Worm (Caenorhabditis elegans) whole organism, midembryonic: ENCODE data around the gene C05G5.3.

ENCODE experiments used
- T22C8.4 ChIP-seq: fragments of 200-800 bp; sonication (Bioruptor generic); IDR thresholded peaks from 2 replicates; pipeline ENCODE4 v1.3.6; 2022; ENCODE audit warnings: missing genetic modification characterization, missing compliant biosample characterization
- flt-1 ChIP-seq: fragments of 200-800 bp; sonication (Bioruptor generic); IDR thresholded peaks from 2 replicates; pipeline ENCODE4 v1.3.6; 2022; ENCODE audit warnings: missing genetic modification characterization, missing compliant biosample characterization
- klf-2 ChIP-seq: fragments of 200-800 bp; sonication (Bioruptor generic); conservative IDR thresholded peaks from 2 replicates; pipeline ENCODE4 v1.3.6; 2022; ENCODE audit warnings: missing genetic modification reagents, missing genetic modification characterization, missing compliant biosample characterization
- tab-1 ChIP-seq: fragments of 200-800 bp; sonication (Bioruptor generic); IDR thresholded peaks from 2 replicates; pipeline ENCODE4 v1.3.6; 2022; ENCODE audit warnings: missing genetic modification characterization, missing compliant biosample characterization
- ztf-23 ChIP-seq: fragments of 200-800 bp; sonication (Bioruptor generic); IDR thresholded peaks from 2 replicates; pipeline ENCODE4 v1.3.6; 2022; ENCODE audit warnings: missing genetic modification reagents, missing genetic modification characterization, missing compliant biosample characterization
- ztf-29 ChIP-seq: fragments of 200-800 bp; sonication (Bioruptor generic); IDR thresholded peaks from 2 replicates; pipeline ENCODE4 v1.3.6; 2022; ENCODE audit warnings: missing genetic modification reagents, missing genetic modification characterization, missing compliant biosample characterization

DNA sequence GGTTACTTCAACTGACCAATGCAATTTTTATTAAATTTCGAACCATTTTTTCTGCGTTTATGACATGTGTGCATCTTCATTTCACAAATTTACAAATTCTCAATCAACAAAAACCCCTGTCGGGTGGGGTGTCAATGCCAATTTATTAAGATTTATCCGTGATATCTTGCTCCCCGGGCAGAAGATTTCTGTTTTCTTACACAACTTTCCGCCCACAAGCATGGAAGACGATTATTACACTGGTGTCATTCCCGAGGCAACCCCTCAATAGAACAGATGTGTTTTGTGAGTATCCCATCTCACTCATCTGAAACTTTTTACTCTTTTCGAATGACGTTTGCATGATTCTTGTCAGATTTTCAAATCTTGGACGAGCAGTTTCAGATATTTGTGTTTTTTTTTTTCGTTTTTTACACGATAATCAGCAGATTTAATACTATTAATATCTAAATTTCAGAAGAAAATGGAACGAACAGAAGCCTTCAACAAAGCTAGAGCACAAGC lies 19.9 kb downstream of the C05G5.3 start, which contains the start of gene F33C8.4:
- TF ChIP-seq flt-1 (GFP tag; lab: Robert Waterston, UW) (no peak), klf-2 (no peak), tab-1 (GFP tag; lab: Robert Waterston, UW) (no peak), T22C8.4 (GFP tag; lab: Robert Waterston, UW) (no peak), ztf-29 (GFP tag; lab: Robert Waterston, UW) (no peak), ztf-23 (GFP tag; lab: Robert Waterston, UW) (no peak)
